Fruit fly (Drosophila melanogaster): ENCODE measurements around the gene Sgp.

Gene Sgp

DNA sequence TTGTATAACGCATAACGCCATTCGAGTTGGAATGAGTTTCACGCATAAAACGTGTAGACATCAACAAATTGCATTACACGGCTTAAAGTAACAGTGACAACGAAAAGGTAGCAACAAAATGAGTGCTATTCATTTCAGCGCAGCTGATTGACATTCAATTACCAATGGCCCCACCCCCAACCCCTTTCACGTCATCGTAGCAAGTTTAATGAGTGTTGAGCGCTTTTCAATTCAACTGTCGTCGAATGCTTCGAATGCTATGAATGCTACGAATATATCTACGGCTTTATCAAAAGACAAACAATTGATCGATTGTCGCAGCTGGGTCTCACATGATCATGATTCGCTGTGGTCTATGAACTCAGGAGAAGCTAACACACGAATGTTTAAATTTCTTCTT is 14.1 kb downstream of the Sgp start:
- TF ChIP-seq Sin3A (optimal IDR thresholded peaks at IDR 0.05) = no peak
- no peak for TF ChIP-seq h (optimal IDR thresholded peaks at IDR 0.05)

DNA sequence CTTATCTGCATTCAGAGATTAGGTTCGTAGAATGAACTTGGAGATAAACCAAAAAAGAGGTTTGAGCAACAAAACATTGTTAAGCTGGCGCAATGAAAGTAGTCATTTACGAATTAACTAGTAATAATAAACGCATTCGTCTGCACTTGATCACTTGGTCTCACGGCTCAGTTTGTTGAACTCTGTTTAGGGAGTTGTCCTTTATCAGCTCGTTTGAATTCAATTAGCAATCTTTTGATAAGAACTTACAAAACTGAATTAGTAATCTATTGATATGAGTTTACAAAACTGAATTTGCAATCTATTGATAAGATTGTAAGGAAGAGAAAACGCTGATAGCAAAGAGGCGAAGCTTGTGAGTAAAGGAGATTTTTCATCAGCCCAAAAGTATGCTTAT is 14.6 kb downstream of the Sgp start:
- no peak for TF ChIP-seq h (optimal IDR thresholded peaks at IDR 0.05)
- TF ChIP-seq insv (optimal IDR thresholded peaks at IDR 0.05) = no peak
- TF ChIP-seq ttk (optimal IDR thresholded peaks at IDR 0.05) = no peak
- no peak for TF ChIP-seq Myc (optimal IDR thresholded peaks at IDR 0.05)
- TF ChIP-seq psq (optimal IDR thresholded peaks at IDR 0.05) = no peak
- no peak for TF ChIP-seq Sin3A (optimal IDR thresholded peaks at IDR 0.05)

DNA sequence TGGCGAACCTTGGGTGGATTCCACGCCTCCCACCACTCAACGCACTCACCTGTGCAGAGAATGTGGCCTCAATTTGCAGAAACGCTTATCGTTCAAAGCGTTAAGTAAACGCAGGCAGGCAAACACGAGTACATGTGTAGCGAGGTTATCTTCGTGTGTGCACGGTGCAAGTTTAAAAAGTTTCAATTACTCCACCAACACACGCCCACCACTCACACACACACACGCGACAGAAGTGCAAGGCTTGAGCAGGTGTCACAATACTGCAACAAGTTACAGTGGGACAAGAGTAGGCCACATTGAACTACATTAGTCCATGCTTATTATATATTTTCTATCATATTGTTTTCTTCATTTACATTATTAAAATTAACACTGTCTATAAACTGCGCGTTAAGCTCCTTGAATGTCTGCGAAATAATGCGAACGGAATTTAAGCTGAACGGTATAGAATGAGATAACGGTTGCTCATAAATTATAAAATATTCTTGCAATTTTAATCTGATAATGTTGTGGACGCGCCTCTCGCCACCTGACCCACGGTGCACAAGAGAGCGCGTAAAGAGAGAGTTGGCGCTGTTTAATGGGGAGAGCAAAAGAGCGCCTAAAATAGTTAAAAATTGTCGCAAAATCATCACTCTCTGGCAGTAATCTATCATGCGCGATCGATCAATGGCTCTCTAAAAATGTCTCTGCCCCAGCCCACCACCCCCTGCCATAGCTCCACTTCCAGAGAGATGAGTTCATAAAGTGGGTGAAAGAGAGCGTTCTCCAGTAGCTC is 15.2 kb downstream of the Sgp start:
- TF ChIP-seq insv (optimal IDR thresholded peaks at IDR 0.05) = no peak
- TF ChIP-seq Sin3A (optimal IDR thresholded peaks at IDR 0.05) = no peak
- TF ChIP-seq h (optimal IDR thresholded peaks at IDR 0.05) = no peak

DNA sequence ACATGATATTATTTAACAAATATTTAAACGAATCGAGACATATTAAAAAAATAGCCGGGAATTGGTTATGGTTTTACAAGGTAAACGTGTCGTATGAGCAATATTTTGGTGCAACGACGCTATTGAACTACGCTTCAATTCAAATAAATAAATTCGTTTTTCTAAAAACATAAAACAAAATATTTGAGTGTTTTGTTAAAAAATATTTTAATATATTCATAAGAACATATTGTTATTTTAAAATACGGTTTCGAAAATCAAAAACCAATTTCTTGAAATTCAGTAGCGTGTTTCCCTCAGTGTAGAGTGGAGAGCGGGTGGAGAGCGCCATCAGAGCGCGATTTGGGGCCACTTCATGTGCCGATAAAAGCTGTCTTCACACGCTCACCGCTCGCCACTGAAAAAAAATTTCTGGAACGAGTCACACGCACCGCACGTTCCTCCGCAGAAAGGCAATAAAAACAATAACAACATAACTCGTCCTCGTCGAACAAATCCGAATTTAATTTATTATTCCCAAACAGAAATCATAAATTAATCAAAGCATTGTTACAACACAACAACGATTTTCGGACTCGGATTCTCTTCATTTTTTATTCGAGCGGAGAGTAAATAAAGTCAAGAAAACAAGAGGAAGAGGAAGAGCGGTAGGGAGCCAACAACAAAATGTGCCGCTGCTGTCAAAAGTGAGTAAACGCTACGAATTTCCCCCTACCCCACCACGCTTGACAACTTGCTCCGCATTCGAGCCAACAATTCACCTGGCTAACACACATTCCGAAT is 16.1 kb downstream of the Sgp start:
- TF ChIP-seq Sin3A (optimal IDR thresholded peaks at IDR 0.05) (no peak), ttk (optimal IDR thresholded peaks at IDR 0.05) (no peak), h (optimal IDR thresholded peaks at IDR 0.05) (no peak), Myc (optimal IDR thresholded peaks at IDR 0.05) (no peak), insv (optimal IDR thresholded peaks at IDR 0.05) (no peak), psq (optimal IDR thresholded peaks at IDR 0.05) (no peak)

DNA sequence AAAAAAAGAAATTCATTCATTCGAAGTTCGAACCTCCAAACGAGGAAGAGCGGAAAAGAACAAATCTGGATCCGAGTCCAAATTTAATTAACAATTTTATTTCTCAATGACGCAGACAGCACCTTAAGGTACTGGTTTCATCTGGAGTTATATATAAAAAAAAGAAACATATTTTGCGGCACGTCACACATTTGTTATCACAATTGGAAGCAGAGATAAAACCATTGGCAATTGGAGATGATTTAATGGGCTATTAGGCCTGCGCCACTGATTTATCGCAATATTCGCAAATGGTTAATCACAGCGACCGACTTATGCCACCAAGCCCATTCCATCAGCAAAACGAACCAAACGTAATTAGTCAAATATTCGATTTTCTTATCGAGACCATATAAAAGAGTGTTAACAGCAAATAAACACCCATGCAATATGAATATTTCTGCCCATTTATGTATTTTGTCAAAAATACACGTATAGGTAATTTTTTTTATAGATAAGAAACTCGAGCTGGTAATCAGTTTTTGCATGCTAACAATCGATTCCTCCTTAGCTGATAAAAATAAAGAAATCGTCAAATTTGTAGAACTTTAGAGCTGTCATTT is 19.1 kb downstream of the Sgp start:
- no peak for TF ChIP-seq ttk (optimal IDR thresholded peaks at IDR 0.05)
- TF ChIP-seq h (optimal IDR thresholded peaks at IDR 0.05) = no peak
- TF ChIP-seq psq (optimal IDR thresholded peaks at IDR 0.05) = no peak

DNA sequence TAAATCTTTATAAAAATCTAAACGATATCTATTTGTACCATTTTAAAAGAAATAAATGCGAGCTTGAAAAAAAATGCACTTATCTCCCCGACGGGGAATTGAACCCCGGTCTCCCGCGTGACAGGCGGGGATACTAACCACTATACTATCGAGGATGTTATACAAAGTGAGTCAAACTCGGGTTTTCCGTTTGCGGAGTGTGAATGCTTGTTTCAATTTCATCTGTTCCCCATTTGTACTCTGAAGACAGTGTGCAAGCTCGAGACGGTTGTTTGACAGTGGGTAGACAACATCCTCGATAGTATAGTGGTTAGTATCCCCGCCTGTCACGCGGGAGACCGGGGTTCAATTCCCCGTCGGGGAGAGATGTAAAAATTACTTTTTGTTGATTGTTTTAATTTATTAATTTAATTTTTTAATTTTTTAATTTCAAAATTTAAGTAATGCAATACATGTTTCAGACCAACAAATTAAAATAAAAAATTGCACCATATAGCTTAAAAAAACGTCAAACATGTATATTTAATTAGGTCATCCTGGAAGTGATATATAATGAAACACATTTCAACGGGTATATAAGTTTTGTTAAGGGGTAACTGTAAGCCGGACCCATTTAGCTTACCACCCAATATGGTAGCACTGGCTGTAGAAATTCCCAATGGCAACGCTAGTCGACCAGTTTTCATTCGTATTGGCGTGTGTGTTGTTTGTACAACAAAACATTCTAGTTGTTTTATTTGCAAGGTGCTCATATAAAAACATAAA is 22.2 kb downstream of the Sgp start, which contains the start of gene Sema1a:
Gene Sema1a, plus strand, starts transcription at position 679 of the 765 bp plus-strand sequence.
- no peak for TF ChIP-seq Myc (optimal IDR thresholded peaks at IDR 0.05)
- TF ChIP-seq h (optimal IDR thresholded peaks at IDR 0.05) = no peak
- TF ChIP-seq ttk (optimal IDR thresholded peaks at IDR 0.05) = no peak
- TF ChIP-seq psq (optimal IDR thresholded peaks at IDR 0.05) = no peak

DNA sequence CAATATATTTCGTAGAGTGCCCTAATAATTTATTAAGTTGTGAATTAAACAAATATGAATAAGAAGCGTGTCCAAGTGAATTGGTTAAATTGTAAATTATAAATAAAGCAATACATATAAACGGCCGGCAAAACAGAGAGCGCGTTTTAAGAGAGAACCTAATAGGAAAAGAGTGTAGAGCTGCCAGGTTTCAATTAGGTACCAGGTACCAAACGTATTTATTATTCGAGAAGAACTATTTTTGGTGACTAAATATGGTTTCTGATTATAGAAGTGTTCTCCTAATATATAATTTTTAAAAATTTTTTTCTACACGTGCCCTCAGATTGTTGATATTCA is 22.7 kb downstream of the Sgp start:
- TF ChIP-seq Sin3A (optimal IDR thresholded peaks at IDR 0.05) = no peak
- no peak for TF ChIP-seq psq (optimal IDR thresholded peaks at IDR 0.05)
- TF ChIP-seq h (optimal IDR thresholded peaks at IDR 0.05) = no peak
- no peak for TF ChIP-seq insv (optimal IDR thresholded peaks at IDR 0.05)
- TF ChIP-seq Myc (optimal IDR thresholded peaks at IDR 0.05) = no peak
- TF ChIP-seq ttk (optimal IDR thresholded peaks at IDR 0.05) = no peak

DNA sequence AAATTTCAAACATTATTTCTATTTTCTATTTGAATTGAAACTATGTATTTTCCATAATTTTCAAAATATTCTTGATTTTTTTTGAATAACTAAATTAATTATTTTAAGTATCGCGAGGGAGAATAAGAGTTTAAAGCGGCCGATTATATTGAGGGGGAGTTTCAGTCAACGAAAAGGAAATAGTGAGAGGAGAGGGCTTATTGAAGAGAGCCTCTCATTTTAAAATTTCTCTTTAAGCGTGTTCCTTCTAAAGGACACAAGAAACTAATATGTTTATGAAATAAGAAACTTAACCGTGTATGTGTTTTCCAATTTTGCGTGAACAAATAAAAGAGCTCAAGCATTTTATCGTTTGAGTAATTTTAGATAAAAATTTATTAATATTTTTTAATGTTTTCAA is 23.1 kb downstream of the Sgp start:
- TF ChIP-seq psq (optimal IDR thresholded peaks at IDR 0.05) = no peak
- no peak for TF ChIP-seq h (optimal IDR thresholded peaks at IDR 0.05)
- TF ChIP-seq Myc (optimal IDR thresholded peaks at IDR 0.05) = no peak
- no peak for TF ChIP-seq insv (optimal IDR thresholded peaks at IDR 0.05)
- TF ChIP-seq ttk (optimal IDR thresholded peaks at IDR 0.05) = no peak
- no peak for TF ChIP-seq Sin3A (optimal IDR thresholded peaks at IDR 0.05)

DNA sequence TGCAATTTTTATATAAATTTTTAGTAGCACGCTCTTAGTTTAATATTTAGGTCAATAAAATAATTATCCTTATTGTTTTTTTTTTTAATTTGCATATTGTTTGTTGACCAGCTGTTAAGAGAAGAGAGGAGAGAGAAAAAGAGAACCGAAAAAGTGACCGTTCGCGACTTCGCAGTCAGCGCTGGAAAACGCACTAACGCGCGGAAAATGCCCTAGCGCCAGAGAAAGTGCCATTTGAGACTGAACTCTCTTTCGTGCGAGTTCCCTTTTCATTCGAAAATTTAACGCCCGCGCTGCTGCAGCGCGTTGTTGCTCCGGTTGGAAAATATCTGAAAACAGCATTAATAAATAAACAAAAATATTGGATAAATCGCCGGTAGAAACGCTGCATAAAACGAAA is 23.6 kb downstream of the Sgp start:
- TF ChIP-seq Myc (optimal IDR thresholded peaks at IDR 0.05) = no peak
- no peak for TF ChIP-seq psq (optimal IDR thresholded peaks at IDR 0.05)

DNA sequence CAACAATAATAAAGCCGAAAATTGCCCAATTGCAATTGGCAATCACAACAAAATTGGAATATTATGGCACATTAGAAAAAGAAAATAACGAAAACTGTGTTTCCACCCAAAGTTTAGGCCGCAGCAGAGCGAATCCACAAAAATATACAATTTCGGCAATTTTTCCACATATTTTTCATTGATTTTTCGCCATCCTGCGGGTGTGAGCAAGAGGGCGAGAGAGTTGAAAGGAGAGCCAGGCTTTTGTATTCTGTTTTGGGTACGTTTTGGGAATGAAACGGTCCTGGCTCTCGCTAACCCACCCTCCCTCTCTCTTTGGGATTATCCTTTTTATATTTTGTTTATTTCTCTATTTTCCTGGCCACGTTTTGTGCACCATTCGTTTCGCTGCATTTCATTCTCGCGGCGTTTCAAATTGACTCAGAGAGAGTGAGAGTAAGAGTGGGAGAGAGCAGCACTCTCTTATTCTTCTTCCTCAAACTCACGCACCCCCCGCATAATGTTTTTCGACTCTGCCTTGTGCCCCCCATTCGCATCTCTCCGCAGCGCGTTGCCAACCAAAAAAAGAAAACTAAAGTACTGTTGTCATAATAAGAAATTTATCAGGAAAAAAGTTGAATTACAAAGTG is 24.4 kb downstream of the Sgp start:
- TF ChIP-seq Sin3A (optimal IDR thresholded peaks at IDR 0.05) (no peak), h (optimal IDR thresholded peaks at IDR 0.05) (no peak), Myc (optimal IDR thresholded peaks at IDR 0.05) (no peak), insv (optimal IDR thresholded peaks at IDR 0.05) (no peak), psq (optimal IDR thresholded peaks at IDR 0.05) (no peak), ttk (optimal IDR thresholded peaks at IDR 0.05) (no peak)

DNA sequence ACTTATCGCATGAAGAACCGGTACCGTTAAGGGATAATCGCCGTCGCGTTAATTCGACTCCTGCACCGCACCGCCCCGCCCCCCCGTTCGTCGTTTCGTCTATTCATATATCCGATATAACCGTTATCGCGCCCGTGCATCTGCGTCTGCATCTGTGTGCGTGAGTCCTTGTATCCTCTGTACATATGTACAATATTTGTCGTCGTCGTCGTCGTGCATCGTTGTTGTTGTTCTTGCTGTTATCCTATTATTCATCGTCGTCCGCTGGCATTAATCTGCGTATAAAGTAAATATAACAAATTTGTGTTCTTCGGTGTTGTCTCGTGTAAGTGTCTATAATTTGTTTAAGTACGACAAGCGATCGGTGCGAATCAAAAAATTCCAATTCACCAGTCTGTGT is 25.1 kb downstream of the Sgp start:
- no peak for TF ChIP-seq ttk (optimal IDR thresholded peaks at IDR 0.05)
- TF ChIP-seq insv (optimal IDR thresholded peaks at IDR 0.05) = no peak
- TF ChIP-seq Myc (optimal IDR thresholded peaks at IDR 0.05) = no peak
- TF ChIP-seq h (optimal IDR thresholded peaks at IDR 0.05) = no peak
- no peak for TF ChIP-seq Sin3A (optimal IDR thresholded peaks at IDR 0.05)

All from Kc167 (cell line).